Fruit fly (Drosophila melanogaster) whole organism, pupa: ENCODE results near the gene CG42449.

Source experiments
- CG13204 ChIP-seq: fragments of 200-800 bp; sonication (Bioruptor generic); optimal IDR thresholded peaks from 2 replicates; lab custom pipeline; 2018; ENCODE audit warnings: missing biosample characterization, mild to moderate bottlenecking, missing genetic modification characterization, moderate library complexity
- CG32121 ChIP-seq: fragments of 200-800 bp; sonication (Bioruptor generic); IDR thresholded peaks from 2 replicates; pipeline ENCODE4 v1.3.6; 2022; ENCODE audit warnings: missing biosample characterization, missing genetic modification characterization
- Pif1A ChIP-seq: fragments of 200-800 bp; sonication (Bioruptor generic); optimal IDR thresholded peaks from 3 replicates; lab custom pipeline; 2016; ENCODE audit warnings: missing biosample characterization, missing genetic modification characterization

DNA sequence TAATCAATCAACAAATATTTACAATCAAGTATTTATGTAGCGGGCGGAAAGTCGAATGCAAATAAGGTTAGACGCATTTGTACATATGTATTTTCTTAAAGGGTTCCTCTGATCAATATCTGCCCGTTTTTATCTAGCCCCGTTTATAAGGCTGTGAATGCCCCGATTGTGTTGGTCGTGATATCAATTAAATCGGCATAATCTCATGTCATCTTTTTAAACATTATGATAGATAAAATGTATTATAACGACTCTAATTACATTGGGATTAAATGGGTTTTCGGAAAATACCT lies 4.9 kb upstream of the CG42449 start:
- TF ChIP-seq Pif1A (GFP tag; lab: Kevin White, UChicago): no peak
- TF ChIP-seq CG13204 (GFP tag; lab: Kevin White, UChicago): no peak
- no peak for TF ChIP-seq CG32121 (GFP tag; lab: Robert Waterston, UW)
